Fruit fly (Drosophila melanogaster) Kc167 (cell line): Measurements from ENCODE around the gene put.

Experiments
- Myc ChIP-seq: fragments of >200 bp; optimal IDR thresholded peaks from 2 replicates; lab custom pipeline; 2017; ENCODE audit warnings: missing external identifiers
- Sin3A ChIP-seq: fragments of >200 bp; optimal IDR thresholded peaks from 2 replicates; lab custom pipeline; 2018; ENCODE audit warnings: missing external identifiers
- h ChIP-seq: fragments of >200 bp; optimal IDR thresholded peaks from 3 replicates; lab custom pipeline; 2018; ENCODE audit warnings: missing external identifiers
- psq ChIP-seq: fragments of >200 bp; optimal IDR thresholded peaks from 2 replicates; lab custom pipeline; 2017; ENCODE audit warnings: missing external identifiers
- ttk ChIP-seq: sonication (Bioruptor generic); optimal IDR thresholded peaks from 2 replicates; lab custom pipeline; 2017; ENCODE audit warnings: missing external identifiers

- TF ChIP-seq Myc (no peak), Sin3A (lab: Kevin White, UChicago) (no peak), ttk (lab: Kevin White, UChicago) (no peak), h (lab: Kevin White, UChicago) (no peak), psq (lab: Kevin White, UChicago) (no peak)
Observed at dm6 chr3R:14654976-14655896, 29.7 kb upstream of the put start.
